Worm (Caenorhabditis elegans) whole organism, L4/young adult: ENCODE data around the gene mpst-4.

ENCODE experiments used
- W03F9.2 ChIP-seq: fragments of 150-350 bp; optimal IDR thresholded peaks from 2 replicates; lab custom pipeline; 2014; ENCODE audit warnings: missing biosample characterization, missing genetic modification characterization
- dao-5 ChIP-seq: sonication (generic microtip); optimal IDR thresholded peaks from 2 replicates; lab custom pipeline; 2016; ENCODE audit warnings: missing genotype, missing genetic modification characterization, moderate library complexity, missing compliant biosample characterization
- him-1 ChIP-seq: sonication (generic microtip); optimal IDR thresholded peaks from 2 replicates; lab custom pipeline; 2016; ENCODE audit warnings: missing genotype, missing genetic modification reagents, missing genetic modification characterization, missing compliant biosample characterization

DNA sequence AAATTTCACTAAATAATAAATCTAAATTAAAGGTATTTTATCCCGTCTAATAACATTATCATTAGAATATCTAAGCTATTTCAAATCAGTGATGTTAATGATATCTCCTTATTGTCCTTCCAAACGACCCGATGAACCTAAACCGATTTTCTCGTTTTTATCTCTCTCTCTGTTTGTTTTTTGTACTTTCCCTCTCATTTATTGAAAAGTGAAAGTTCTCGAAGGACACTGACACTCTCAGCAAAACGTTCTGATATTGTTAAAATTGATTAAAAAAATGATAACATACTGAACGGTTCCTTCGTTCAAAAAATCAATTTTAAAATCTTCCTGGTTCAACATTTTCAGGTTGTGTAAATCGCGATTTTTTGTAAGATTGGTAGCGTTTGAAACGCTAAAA lies 12.8 kb upstream of the mpst-4 start, which contains the start of gene F11G11.13:
- no peak for TF ChIP-seq W03F9.2 (tag; lab: Kevin White, UChicago)
- no peak for TF ChIP-seq him-1 (tag; lab: Kevin White, UChicago)
- no peak for TF ChIP-seq dao-5 (tag; lab: Kevin White, UChicago)
